Fruit fly (Drosophila melanogaster) whole organism, embryonic: Measurements from ENCODE around the gene PIG-U.

Experiments used
- Blimp-1 ChIP-seq: fragments of 200-800 bp; sonication (Bioruptor generic); optimal IDR thresholded peaks from 3 replicates; lab custom pipeline; 2018; ENCODE audit warnings: missing biosample characterization, missing genetic modification characterization, mild to moderate bottlenecking, moderate library complexity, missing genetic modification reagents
- CG10209 ChIP-seq: fragments of 200-800 bp; sonication (Bioruptor generic); optimal IDR thresholded peaks from 3 replicates; lab custom pipeline; 2017; ENCODE audit warnings: missing biosample characterization, mild to moderate bottlenecking, missing genetic modification characterization, missing genetic modification reagents
- CG11398 ChIP-seq: fragments of 200-800 bp; sonication (Bioruptor generic); optimal IDR thresholded peaks from 2 replicates; lab custom pipeline; 2016; ENCODE audit warnings: missing biosample characterization, missing genetic modification characterization
- CG11504 ChIP-seq: fragments of 200-800 bp; sonication (Bioruptor generic); optimal IDR thresholded peaks from 3 replicates; lab custom pipeline; 2019; ENCODE audit warnings: missing biosample characterization, mild to moderate bottlenecking, missing genetic modification characterization, moderate library complexity
- CG11695 ChIP-seq: fragments of 200-800 bp; sonication (Bioruptor generic); IDR thresholded peaks from 3 replicates; pipeline ENCODE4 v1.3.6; 2022; ENCODE audit warnings: missing biosample characterization, missing genetic modification characterization
- CG11696 ChIP-seq: fragments of 200-800 bp; sonication (Bioruptor generic); IDR thresholded peaks from 2 replicates; pipeline ENCODE4 v1.3.6; 2022; ENCODE audit warnings: missing biosample characterization, missing genetic modification characterization
- CG12155 ChIP-seq: fragments of 200-800 bp; sonication (Bioruptor generic); optimal IDR thresholded peaks from 3 replicates; lab custom pipeline; 2016; ENCODE audit warnings: missing biosample characterization, missing genetic modification characterization
- CG1233 ChIP-seq: fragments of 200-800 bp; sonication (Bioruptor generic); optimal IDR thresholded peaks from 4 replicates; lab custom pipeline; 2018; ENCODE audit warnings: missing biosample characterization, mild to moderate bottlenecking, missing genetic modification characterization
- CG12659 ChIP-seq: fragments of 200-800 bp; sonication (Bioruptor generic); optimal IDR thresholded peaks from 3 replicates; lab custom pipeline; 2017; ENCODE audit warnings: mild to moderate bottlenecking, missing biosample characterization, missing genetic modification reagents, missing genetic modification characterization
- CG13296 ChIP-seq: fragments of 200-800 bp; sonication (Bioruptor generic); optimal IDR thresholded peaks from 3 replicates; lab custom pipeline; 2018; ENCODE audit warnings: missing biosample characterization, mild to moderate bottlenecking, missing genetic modification characterization
- CG14710 ChIP-seq: fragments of 200-800 bp; sonication (Bioruptor generic); optimal IDR thresholded peaks from 3 replicates; lab custom pipeline; 2019; ENCODE audit warnings: missing biosample characterization, mild to moderate bottlenecking, missing genetic modification characterization, moderate library complexity
- CG15269 ChIP-seq: fragments of 200-800 bp; sonication (Bioruptor generic); optimal IDR thresholded peaks from 2 replicates; lab custom pipeline; 2018; ENCODE audit warnings: missing biosample characterization, mild to moderate bottlenecking, missing genetic modification characterization, moderate library complexity
- CG16813 ChIP-seq: fragments of 200-800 bp; sonication (Bioruptor generic); IDR thresholded peaks from 3 replicates; pipeline ENCODE4 v1.3.6; 2022; ENCODE audit warnings: missing biosample characterization, missing genetic modification characterization; ENCODE audit not compliant: partially characterized antibody
- CG18262 ChIP-seq: fragments of 200-800 bp; optimal IDR thresholded peaks from 3 replicates; lab custom pipeline; 2019; ENCODE audit warnings: missing biosample characterization, mild to moderate bottlenecking, missing genetic modification characterization, moderate library complexity
- CG18764 ChIP-seq: fragments of 200-800 bp; sonication (Bioruptor generic); optimal IDR thresholded peaks from 3 replicates; lab custom pipeline; 2016; ENCODE audit warnings: missing biosample characterization, missing genetic modification characterization
- CG30403 ChIP-seq: fragments of 200-800 bp; sonication (Bioruptor generic); optimal IDR thresholded peaks from 3 replicates; lab custom pipeline; 2016; ENCODE audit warnings: missing biosample characterization, missing genetic modification characterization
- CG30431 ChIP-seq: fragments of 200-800 bp; sonication (Bioruptor generic); optimal IDR thresholded peaks from 2 replicates; lab custom pipeline; 2017; ENCODE audit warnings: missing biosample characterization, missing genetic modification characterization
- CG4424 ChIP-seq: fragments of 200-800 bp; sonication (Bioruptor generic); optimal IDR thresholded peaks from 3 replicates; lab custom pipeline; 2016; ENCODE audit warnings: missing biosample characterization, missing genetic modification characterization
- CG5953 ChIP-seq: fragments of 200-800 bp; sonication (Bioruptor generic); IDR thresholded peaks from 2 replicates; pipeline ENCODE4 v1.3.6; 2022; ENCODE audit warnings: missing biosample characterization, missing genetic modification characterization
- CG6654 ChIP-seq: fragments of 200-800 bp; sonication (Bioruptor generic); optimal IDR thresholded peaks from 2 replicates; lab custom pipeline; 2017; ENCODE audit warnings: missing biosample characterization, mild to moderate bottlenecking, missing genetic modification characterization
- CG6689 ChIP-seq: fragments of 200-800 bp; sonication (Bioruptor generic); IDR thresholded peaks from 2 replicates; pipeline ENCODE4 v1.3.6; 2022; ENCODE audit warnings: missing biosample characterization, missing genetic modification characterization
- CG9215 ChIP-seq: fragments of 200-800 bp; sonication (Bioruptor generic); IDR thresholded peaks from 2 replicates; pipeline ENCODE4 v1.3.6; 2022; ENCODE audit warnings: missing biosample characterization, missing genetic modification characterization
- CG9727 ChIP-seq: fragments of 200-800 bp; sonication (Bioruptor generic); optimal IDR thresholded peaks from 3 replicates; lab custom pipeline; 2017; ENCODE audit warnings: missing biosample characterization, mild to moderate bottlenecking, missing genetic modification characterization
- D19A ChIP-seq: fragments of 200-800 bp; optimal IDR thresholded peaks from 3 replicates; lab custom pipeline; 2019; ENCODE audit warnings: missing biosample characterization, mild to moderate bottlenecking, missing genetic modification characterization, moderate library complexity
- Dll ChIP-seq: fragments of 200-800 bp; sonication (Bioruptor generic); IDR thresholded peaks from 4 replicates; pipeline ENCODE4 v1.3.6; 2022; ENCODE audit warnings: missing biosample characterization, missing genetic modification characterization; ENCODE audit not compliant: partially characterized antibody
- Dp ChIP-seq: fragments of 200-800 bp; sonication (Bioruptor generic); optimal IDR thresholded peaks from 2 replicates; lab custom pipeline; 2018; ENCODE audit warnings: missing biosample characterization, mild to moderate bottlenecking, missing genetic modification characterization, moderate library complexity
- Ets65A ChIP-seq: fragments of 200-800 bp; sonication (Bioruptor generic); peaks from one replicate; lab custom pipeline; 2016; ENCODE audit warnings: missing biosample characterization, missing genetic modification characterization
- Hr51 ChIP-seq, 2 experiments: fragments of 200-800 bp; sonication (Bioruptor generic); optimal IDR thresholded peaks; 2 replicates in 1 of 2; 3 replicates in 1 of 2; lab custom pipeline; 2016 to 2018; ENCODE audit warnings: missing biosample characterization in 2 of 2, missing genetic modification characterization in 2 of 2, mild to moderate bottlenecking in 1 of 2, moderate library complexity in 1 of 2
- Max ChIP-seq: fragments of 200-800 bp; sonication (Bioruptor generic); optimal IDR thresholded peaks from 2 replicates; lab custom pipeline; 2016; ENCODE audit warnings: missing biosample characterization, mild to moderate bottlenecking, missing genetic modification characterization
- Med ChIP-seq: fragments of 200-800 bp; sonication (Bioruptor generic); peaks from one replicate; lab custom pipeline; 2016; ENCODE audit warnings: missing biosample characterization, missing genetic modification characterization, mild to moderate bottlenecking, inconsistent platforms, moderate library complexity
- Oli ChIP-seq: fragments of 200-800 bp; sonication (Bioruptor generic); optimal IDR thresholded peaks from 2 replicates; lab custom pipeline; 2018; ENCODE audit warnings: missing biosample characterization, mild to moderate bottlenecking, missing genetic modification characterization, moderate library complexity
- Optix ChIP-seq: fragments of 200-800 bp; sonication (Bioruptor generic); IDR thresholded peaks from 3 replicates; pipeline ENCODE4 v1.3.6; 2022; ENCODE audit warnings: missing biosample characterization, missing genetic modification characterization
- Six4 ChIP-seq: fragments of 200-800 bp; sonication (Bioruptor generic); optimal IDR thresholded peaks from 2 replicates; lab custom pipeline; 2016; ENCODE audit warnings: missing biosample characterization, missing genetic modification characterization
- Sox100B ChIP-seq: fragments of 200-800 bp; sonication (Bioruptor generic); optimal IDR thresholded peaks from 3 replicates; lab custom pipeline; 2018; ENCODE audit warnings: missing biosample characterization, mild to moderate bottlenecking, missing genetic modification characterization
- Xrp1 ChIP-seq: fragments of 200-800 bp; sonication (Bioruptor generic); IDR thresholded peaks from 2 replicates; pipeline ENCODE4 v1.3.6; 2022; ENCODE audit warnings: missing biosample characterization, missing genetic modification characterization
- ac ChIP-seq: fragments of 200-800 bp; sonication (Bioruptor generic); optimal IDR thresholded peaks from 3 replicates; lab custom pipeline; 2017; ENCODE audit warnings: missing biosample characterization, mild to moderate bottlenecking, missing genetic modification characterization
- ewg ChIP-seq: fragments of 200-800 bp; sonication (Bioruptor generic); optimal IDR thresholded peaks from 3 replicates; lab custom pipeline; 2017; ENCODE audit warnings: mild to moderate bottlenecking, missing biosample characterization, missing genetic modification reagents, missing genetic modification characterization
- eyg ChIP-seq: fragments of 200-800 bp; sonication (Bioruptor generic); optimal IDR thresholded peaks from 3 replicates; lab custom pipeline; 2016; ENCODE audit warnings: missing biosample characterization, missing genetic modification characterization
- gem ChIP-seq: fragments of 200-800 bp; sonication (Bioruptor generic); optimal IDR thresholded peaks from 2 replicates; lab custom pipeline; 2019; ENCODE audit warnings: missing biosample characterization, mild to moderate bottlenecking, missing genetic modification characterization, moderate library complexity
- grau ChIP-seq: fragments of 200-800 bp; optimal IDR thresholded peaks from 3 replicates; lab custom pipeline; 2019; ENCODE audit warnings: missing biosample characterization, mild to moderate bottlenecking, missing genetic modification characterization, moderate library complexity
- hb ChIP-seq: fragments of 200-800 bp; sonication (Bioruptor generic); IDR thresholded peaks from 3 replicates; pipeline ENCODE4 v1.3.6; 2022; ENCODE audit warnings: missing biosample characterization, missing genetic modification characterization; ENCODE audit not compliant: partially characterized antibody
- knrl ChIP-seq: fragments of 200-800 bp; sonication (Bioruptor generic); IDR thresholded peaks from 3 replicates; pipeline ENCODE4 v1.3.6; 2022; ENCODE audit warnings: missing biosample characterization, missing genetic modification characterization; ENCODE audit not compliant: partially characterized antibody
- lab ChIP-seq: fragments of 200-800 bp; sonication (Bioruptor generic); optimal IDR thresholded peaks from 3 replicates; lab custom pipeline; 2017; ENCODE audit warnings: missing biosample characterization, missing genetic modification characterization, mild to moderate bottlenecking, moderate library complexity, missing genetic modification reagents
- lbe ChIP-seq: fragments of 200-800 bp; sonication (Bioruptor generic); optimal IDR thresholded peaks from 2 replicates; lab custom pipeline; 2016; ENCODE audit warnings: missing biosample characterization, mild to moderate bottlenecking, missing genetic modification characterization
- lilli ChIP-seq: fragments of 200-800 bp; sonication (Bioruptor generic); optimal IDR thresholded peaks from 3 replicates; lab custom pipeline; 2016; ENCODE audit warnings: missing biosample characterization, missing genetic modification characterization
- lola ChIP-seq, 3 experiments: fragments of >200 bp in 2 of 3; fragments of 200-800 bp in 1 of 3; sonication (Bioruptor generic) in 1 of 3; optimal IDR thresholded peaks; 2 replicates each; lab custom pipeline; 2017 to 2019; ENCODE audit warnings: missing biosample characterization in 3 of 3, missing genetic modification characterization in 3 of 3, mild to moderate bottlenecking in 1 of 3, moderate library complexity in 1 of 3
- nmo ChIP-seq: fragments of 200-800 bp; sonication (Bioruptor generic); optimal IDR thresholded peaks from 2 replicates; lab custom pipeline; 2018; ENCODE audit warnings: missing biosample characterization, mild to moderate bottlenecking, missing genetic modification characterization, moderate library complexity
- ranshi ChIP-seq: fragments of 200-800 bp; sonication (Bioruptor generic); IDR thresholded peaks from 2 replicates; pipeline ENCODE4 v1.3.6; 2022; ENCODE audit warnings: missing biosample characterization, missing genetic modification characterization
- tin ChIP-seq: fragments of 200-800 bp; sonication (Bioruptor generic); optimal IDR thresholded peaks from 3 replicates; lab custom pipeline; 2016; ENCODE audit warnings: missing biosample characterization, missing genetic modification characterization
- tio ChIP-seq: fragments of 200-800 bp; sonication (Bioruptor generic); optimal IDR thresholded peaks from 2 replicates; lab custom pipeline; 2017; ENCODE audit warnings: missing biosample characterization, missing genetic modification characterization, inconsistent platforms

Gene PIG-U

dm6 chr2L:8552472-8552871 is 37.6 kb downstream of the PIG-U start (continued):
- TF ChIP-seq CG30403 (GFP tag; lab: Kevin White, UChicago) (peak; percentile 14), CG10209 (GFP tag; lab: Kevin White, UChicago) (peak; percentile 9), CG16813 (GFP tag; lab: Robert Waterston, UW) (no peak), CG13296 (GFP tag; lab: Kevin White, UChicago) (no peak), CG1233 (GFP tag; lab: Kevin White, UChicago) (no peak), CG30431 (GFP tag; lab: Kevin White, UChicago) (peak; percentile 16), lab (GFP tag; lab: Kevin White, UChicago) (peak; percentile 42), CG12659 (GFP tag; lab: Kevin White, UChicago) (no peak), CG11398 (GFP tag; lab: Kevin White, UChicago) (no peak), Dp (GFP tag; lab: Kevin White, UChicago) (no peak), Ets65A (GFP tag; lab: Kevin White, UChicago) (peak; percentile 54), knrl (GFP tag; lab: Robert Waterston, UW) (no peak), eyg (GFP tag; lab: Kevin White, UChicago) (no peak), tio (no peak), CG9727 (GFP tag; lab: Kevin White, UChicago) (peak; percentile 36), hb (GFP tag; lab: Robert Waterston, UW) (no peak), tin (GFP tag; lab: Kevin White, UChicago) (peak; percentile 12), CG18262 (peak; percentile 54), Hr51 (GFP tag; optimal IDR thresholded peaks at IDR 0.05; lab: Kevin White, UChicago) (peak in 1 of 2 experiments; percentile 37), grau (tag; lab: Kevin White, UChicago) (peak; percentile 28), lbe (GFP tag; lab: Kevin White, UChicago) (no peak), CG11695 (GFP tag; lab: Robert Waterston, UW) (peak; percentile 67), ranshi (GFP tag; lab: Robert Waterston, UW) (0 out of 2 replicates have a peak, but pooled peaks have one; percentile 60), CG9215 (GFP tag; lab: Robert Waterston, UW) (no peak), CG5953 (GFP tag; lab: Robert Waterston, UW) (0 out of 2 replicates have a peak, but pooled peaks have one; percentile 26), Dll (GFP tag; lab: Robert Waterston, UW) (no peak), CG6654 (GFP tag; lab: Kevin White, UChicago) (peak; percentile 12), ewg (GFP tag; lab: Kevin White, UChicago) (peak; percentile 18), Oli (tag; lab: Kevin White, UChicago) (peak; percentile 55), Six4 (peak; percentile 40), lilli (GFP tag; lab: Kevin White, UChicago) (no peak), Xrp1 (GFP tag; lab: Robert Waterston, UW) (peak; percentile 72), ac (GFP tag; lab: Kevin White, UChicago) (no peak), nmo (GFP tag; lab: Kevin White, UChicago) (peak; percentile 39), CG11504 (tag; lab: Kevin White, UChicago) (peak; percentile 34), CG18764 (GFP tag; lab: Kevin White, UChicago) (peak; percentile 8), D19A (tag; lab: Kevin White, UChicago) (peak; percentile 26), CG4424 (GFP tag; lab: Kevin White, UChicago) (peak; percentile 43), Optix (GFP tag; lab: Robert Waterston, UW) (no peak), CG6689 (GFP tag; lab: Robert Waterston, UW) (peak; percentile 65), Blimp-1 (GFP tag; lab: Kevin White, UChicago) (peak; percentile 65), Max (GFP tag; lab: Kevin White, UChicago) (peak; percentile 24), CG11696 (GFP tag; lab: Robert Waterston, UW) (no peak), gem (peak; percentile 51), CG12155 (no peak), CG15269 (tag; lab: Kevin White, UChicago) (no peak), CG14710 (tag; lab: Kevin White, UChicago) (peak; percentile 17), lola (GFP tag; optimal IDR thresholded peaks at IDR 0.05; lab: Kevin White, UChicago) (peak in 1 of 3 experiments; percentile 42), Sox100B (GFP tag; lab: Kevin White, UChicago) (peak; percentile 9), Med (GFP tag; lab: Kevin White, UChicago) (peak; percentile 15)
